Fruit fly (Drosophila melanogaster) whole organism, embryonic: Measurements from ENCODE around the gene Naa80.

Experiments used
- Asciz ChIP-seq: fragments of 200-800 bp; sonication (Bioruptor generic); optimal IDR thresholded peaks from 2 replicates; lab custom pipeline; 2017; ENCODE audit warnings: missing biosample characterization, mild to moderate bottlenecking, missing genetic modification characterization, missing genetic modification reagents
- B-H2 ChIP-seq: fragments of 200-800 bp; sonication (Bioruptor generic); optimal IDR thresholded peaks from 2 replicates; lab custom pipeline; 2018; ENCODE audit warnings: missing biosample characterization, mild to moderate bottlenecking, missing genetic modification characterization
- CG10209 ChIP-seq: fragments of 200-800 bp; sonication (Bioruptor generic); optimal IDR thresholded peaks from 3 replicates; lab custom pipeline; 2017; ENCODE audit warnings: missing biosample characterization, mild to moderate bottlenecking, missing genetic modification characterization, missing genetic modification reagents
- CG10543 ChIP-seq: fragments of 200-800 bp; sonication (Bioruptor generic); optimal IDR thresholded peaks from 3 replicates; lab custom pipeline; 2017; ENCODE audit warnings: missing biosample characterization, mild to moderate bottlenecking, missing genetic modification characterization, moderate library complexity
- CG10654 ChIP-seq: fragments of 200-800 bp; sonication (Bioruptor generic); optimal IDR thresholded peaks from 2 replicates; lab custom pipeline; 2016; ENCODE audit warnings: missing biosample characterization, missing genetic modification characterization
- CG11560 ChIP-seq: fragments of 200-800 bp; sonication (Bioruptor generic); IDR thresholded peaks from 3 replicates; pipeline ENCODE4 v1.3.6; 2022; ENCODE audit warnings: missing biosample characterization, missing genetic modification characterization
- CG12942 ChIP-seq: fragments of 200-800 bp; sonication (Bioruptor generic); optimal IDR thresholded peaks from 3 replicates; lab custom pipeline; 2016; ENCODE audit warnings: missing biosample characterization, missing genetic modification characterization
- CG14667 ChIP-seq: fragments of 200-800 bp; sonication (Bioruptor generic); IDR thresholded peaks from 2 replicates; pipeline ENCODE4 v1.3.6; 2022; ENCODE audit warnings: missing biosample characterization, missing genetic modification characterization
- CG14965 ChIP-seq: fragments of 200-800 bp; sonication (Bioruptor generic); optimal IDR thresholded peaks from 2 replicates; lab custom pipeline; 2016; ENCODE audit warnings: missing biosample characterization, missing genetic modification characterization, borderline replicate concordance
- CG15011 ChIP-seq: fragments of 200-800 bp; sonication (Bioruptor generic); optimal IDR thresholded peaks from 3 replicates; lab custom pipeline; 2018; ENCODE audit warnings: missing biosample characterization, mild to moderate bottlenecking, missing genetic modification characterization
- CG15269 ChIP-seq: fragments of 200-800 bp; sonication (Bioruptor generic); optimal IDR thresholded peaks from 2 replicates; lab custom pipeline; 2018; ENCODE audit warnings: missing biosample characterization, mild to moderate bottlenecking, missing genetic modification characterization, moderate library complexity
- CG15479 ChIP-seq: fragments of 200-800 bp; sonication (Bioruptor generic); optimal IDR thresholded peaks from 3 replicates; lab custom pipeline; 2019; ENCODE audit warnings: missing biosample characterization, mild to moderate bottlenecking, missing genetic modification characterization, moderate library complexity
- CG1647 ChIP-seq: fragments of 200-800 bp; sonication (Bioruptor generic); optimal IDR thresholded peaks from 3 replicates; lab custom pipeline; 2016; ENCODE audit warnings: missing biosample characterization, missing genetic modification characterization
- CG16813 ChIP-seq: fragments of 200-800 bp; sonication (Bioruptor generic); IDR thresholded peaks from 3 replicates; pipeline ENCODE4 v1.3.6; 2022; ENCODE audit warnings: missing biosample characterization, missing genetic modification characterization; ENCODE audit not compliant: partially characterized antibody
- CG2116 ChIP-seq: fragments of 200-800 bp; sonication (Bioruptor generic); optimal IDR thresholded peaks from 3 replicates; lab custom pipeline; 2018; ENCODE audit warnings: missing biosample characterization, mild to moderate bottlenecking, missing genetic modification characterization
- CG2889 ChIP-seq: fragments of 200-800 bp; sonication (Bioruptor generic); IDR thresholded peaks from 3 replicates; pipeline ENCODE4 v1.3.6; 2022; ENCODE audit warnings: missing biosample characterization, missing genetic modification characterization
- CG3065 ChIP-seq: fragments of 200-800 bp; sonication (Bioruptor generic); optimal IDR thresholded peaks from 2 replicates; lab custom pipeline; 2016; ENCODE audit warnings: missing biosample characterization, missing genetic modification characterization
- CG3995 ChIP-seq: fragments of 200-800 bp; sonication (Bioruptor generic); optimal IDR thresholded peaks from 3 replicates; lab custom pipeline; 2016; ENCODE audit warnings: missing biosample characterization, missing genetic modification characterization
- CG4617 ChIP-seq: fragments of 200-800 bp; sonication (Bioruptor generic); optimal IDR thresholded peaks from 3 replicates; lab custom pipeline; 2016; ENCODE audit warnings: missing biosample characterization, missing genetic modification characterization, borderline replicate concordance
- CG4854 ChIP-seq: fragments of 200-800 bp; sonication (Bioruptor generic); optimal IDR thresholded peaks from 2 replicates; lab custom pipeline; 2016; ENCODE audit warnings: missing biosample characterization, missing genetic modification characterization, inconsistent platforms
- CG6175 ChIP-seq: fragments of 200-800 bp; sonication (Bioruptor generic); IDR thresholded peaks from 3 replicates; pipeline ENCODE4 v1.3.6; 2022; ENCODE audit warnings: missing biosample characterization, missing genetic modification characterization
- CG6254 ChIP-seq: fragments of 200-800 bp; sonication (Bioruptor generic); optimal IDR thresholded peaks from 3 replicates; lab custom pipeline; 2017; ENCODE audit warnings: mild to moderate bottlenecking, missing biosample characterization, missing genetic modification reagents, missing genetic modification characterization
- CG6272 ChIP-seq: fragments of 200-800 bp; sonication (Bioruptor generic); IDR thresholded peaks from 2 replicates; pipeline ENCODE4 v1.3.6; 2022; ENCODE audit warnings: missing biosample characterization, missing genetic modification characterization
- CG6654 ChIP-seq: fragments of 200-800 bp; sonication (Bioruptor generic); optimal IDR thresholded peaks from 2 replicates; lab custom pipeline; 2017; ENCODE audit warnings: missing biosample characterization, mild to moderate bottlenecking, missing genetic modification characterization
- CG8290 ChIP-seq, 3 experiments: fragments of 200-800 bp; sonication (Bioruptor generic); optimal IDR thresholded peaks; 2 replicates each; lab custom pipeline; 2016 to 2019; ENCODE audit warnings: missing biosample characterization in 3 of 3, missing genetic modification characterization in 3 of 3, mild to moderate bottlenecking in 2 of 3, moderate library complexity in 1 of 3
- CG9932 ChIP-seq: fragments of 200-800 bp; sonication (Bioruptor generic); IDR thresholded peaks from 2 replicates; pipeline ENCODE4 v1.3.6; 2022; ENCODE audit warnings: missing biosample characterization, missing genetic modification characterization
- CHES-1-like ChIP-seq: fragments of 200-800 bp; sonication (Bioruptor generic); optimal IDR thresholded peaks from 2 replicates; lab custom pipeline; 2016; ENCODE audit warnings: missing biosample characterization, missing genetic modification characterization
- CkIIα-i1 ChIP-seq: fragments of 200-800 bp; sonication (Bioruptor generic); IDR thresholded peaks from 2 replicates; pipeline ENCODE4 v1.3.6; 2022; ENCODE audit warnings: missing biosample characterization, missing genetic modification characterization
- Mes4 ChIP-seq: fragments of 200-800 bp; sonication (Bioruptor generic); optimal IDR thresholded peaks from 2 replicates; lab custom pipeline; 2016; ENCODE audit warnings: missing biosample characterization, missing genetic modification characterization
- Mrtf ChIP-seq: fragments of 200-800 bp; sonication (Bioruptor generic); IDR thresholded peaks from 3 replicates; pipeline ENCODE4 v1.3.6; 2022; ENCODE audit warnings: missing biosample characterization, missing genetic modification characterization
- Sin3A ChIP-seq: fragments of >200 bp; optimal IDR thresholded peaks from 2 replicates; lab custom pipeline; 2018
- Tbp ChIP-seq: fragments of >200 bp; optimal IDR thresholded peaks from 2 replicates; lab custom pipeline; 2018; ENCODE audit warnings: missing biosample characterization, missing genetic modification characterization
- ac ChIP-seq: fragments of 200-800 bp; sonication (Bioruptor generic); optimal IDR thresholded peaks from 3 replicates; lab custom pipeline; 2017; ENCODE audit warnings: missing biosample characterization, mild to moderate bottlenecking, missing genetic modification characterization
- ato ChIP-seq: fragments of 200-800 bp; sonication (Bioruptor generic); IDR thresholded peaks from 2 replicates; pipeline ENCODE4 v1.3.6; 2022; ENCODE audit warnings: missing biosample characterization, missing genetic modification characterization; ENCODE audit not compliant: partially characterized antibody
- bowl ChIP-seq: fragments of 200-800 bp; sonication (Bioruptor generic); IDR thresholded peaks from 2 replicates; pipeline ENCODE4 v1.3.6; 2022; ENCODE audit warnings: missing biosample characterization, missing genetic modification characterization
- cato ChIP-seq: fragments of 200-800 bp; sonication (Bioruptor generic); optimal IDR thresholded peaks from 2 replicates; lab custom pipeline; 2016; ENCODE audit warnings: missing biosample characterization, missing genetic modification characterization, borderline replicate concordance
- chinmo ChIP-seq: fragments of 200-800 bp; sonication (Bioruptor generic); IDR thresholded peaks from 4 replicates; pipeline ENCODE4 v1.3.6; 2022; ENCODE audit warnings: missing biosample characterization, missing genetic modification characterization; ENCODE audit not compliant: partially characterized antibody
- chn ChIP-seq: fragments of 200-800 bp; sonication (Bioruptor generic); optimal IDR thresholded peaks from 2 replicates; lab custom pipeline; 2016; ENCODE audit warnings: missing biosample characterization, missing genetic modification characterization
- dm ChIP-seq: fragments of 200-800 bp; sonication (Bioruptor generic); optimal IDR thresholded peaks from 3 replicates; lab custom pipeline; 2016; ENCODE audit warnings: missing biosample characterization, missing genetic modification characterization
- gfzf ChIP-seq: fragments of 200-800 bp; sonication (Bioruptor generic); optimal IDR thresholded peaks from 2 replicates; lab custom pipeline; 2016; ENCODE audit warnings: missing biosample characterization, mild to moderate bottlenecking, missing genetic modification characterization, moderate library complexity
- gsb-n ChIP-seq: fragments of 200-800 bp; sonication (Bioruptor generic); optimal IDR thresholded peaks from 3 replicates; lab custom pipeline; 2018; ENCODE audit warnings: missing biosample characterization, mild to moderate bottlenecking, missing genetic modification characterization
- h ChIP-seq: fragments of >200 bp; optimal IDR thresholded peaks from 2 replicates; lab custom pipeline; 2017
- hb ChIP-seq: fragments of 200-800 bp; sonication (Bioruptor generic); IDR thresholded peaks from 3 replicates; pipeline ENCODE4 v1.3.6; 2022; ENCODE audit warnings: missing biosample characterization, missing genetic modification characterization; ENCODE audit not compliant: partially characterized antibody
- jing ChIP-seq: fragments of 200-800 bp; sonication (Bioruptor generic); optimal IDR thresholded peaks from 2 replicates; lab custom pipeline; 2018; ENCODE audit warnings: missing biosample characterization, mild to moderate bottlenecking, missing genetic modification characterization
- knrl ChIP-seq: fragments of 200-800 bp; sonication (Bioruptor generic); IDR thresholded peaks from 3 replicates; pipeline ENCODE4 v1.3.6; 2022; ENCODE audit warnings: missing biosample characterization, missing genetic modification characterization; ENCODE audit not compliant: partially characterized antibody
- lmd ChIP-seq: fragments of 200-800 bp; sonication (Bioruptor generic); IDR thresholded peaks from 2 replicates; pipeline ENCODE4 v1.3.6; 2022; ENCODE audit warnings: missing biosample characterization, missing genetic modification characterization
- org-1 ChIP-seq: fragments of 200-800 bp; sonication (Bioruptor generic); optimal IDR thresholded peaks from 2 replicates; lab custom pipeline; 2017; ENCODE audit warnings: missing biosample characterization, missing genetic modification characterization
- sc ChIP-seq, 3 experiments: fragments of >200 bp in 2 of 3; fragments of 200-800 bp in 1 of 3; sonication (Bioruptor generic) in 1 of 3; optimal IDR thresholded peaks; 2 replicates in 2 of 3; 3 replicates in 1 of 3; lab custom pipeline; 2017; ENCODE audit warnings: mild to moderate bottlenecking in 1 of 3, missing biosample characterization in 1 of 3, missing genetic modification characterization in 1 of 3, missing genetic modification reagents in 1 of 3
- zf30C ChIP-seq: fragments of 200-800 bp; sonication (Bioruptor generic); optimal IDR thresholded peaks from 3 replicates; lab custom pipeline; 2018; ENCODE audit warnings: missing biosample characterization, mild to moderate bottlenecking, missing genetic modification characterization

Gene Naa80

DNA sequence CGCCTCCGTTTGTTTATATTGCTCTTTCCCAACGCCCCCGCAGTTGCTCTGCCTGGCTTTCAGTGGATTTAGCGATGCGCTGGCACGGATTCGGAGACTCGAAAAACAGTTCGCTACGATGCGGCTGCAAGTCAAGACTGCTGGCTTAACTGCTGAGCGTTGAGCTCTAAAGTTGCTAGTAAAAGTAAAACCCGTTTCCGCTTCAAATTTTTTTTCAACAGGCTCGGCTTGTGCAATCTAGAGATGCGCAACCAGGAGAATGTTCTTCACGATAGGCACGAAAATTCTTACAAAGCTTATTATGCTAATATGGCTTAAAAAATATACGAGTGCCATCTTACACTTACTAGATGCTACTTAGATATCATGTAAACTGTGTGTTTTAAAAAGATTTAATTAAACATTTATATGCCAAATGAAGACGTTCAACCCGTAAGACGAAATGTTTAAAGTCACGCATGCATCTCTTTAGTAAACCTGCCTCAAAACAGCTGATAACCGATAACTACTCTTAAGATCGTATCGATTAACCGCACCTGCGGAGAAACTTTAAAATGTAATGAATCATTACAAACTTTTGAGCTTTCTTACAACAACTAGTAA lies 20.3 kb upstream of the Naa80 start, which contains the start of gene CG12948 (continued):
- TF ChIP-seq CG16813 (GFP tag; lab: Robert Waterston, UW) = peak; percentile 89
- no peak for TF ChIP-seq CG12942 (GFP tag; lab: Kevin White, UChicago)
- TF ChIP-seq CG6175 (GFP tag; lab: Robert Waterston, UW) = no peak
- peak; percentile 11 for TF ChIP-seq CHES-1-like
- TF ChIP-seq CG3995 (GFP tag; lab: Kevin White, UChicago) = peak; percentile 52
- TF ChIP-seq CG6654 (GFP tag; lab: Kevin White, UChicago) = no peak
- no peak for TF ChIP-seq CG3065 (GFP tag; lab: Kevin White, UChicago)
- no peak for TF ChIP-seq CG15011 (GFP tag; lab: Kevin White, UChicago)
- no peak for TF ChIP-seq Asciz (GFP tag; lab: Kevin White, UChicago)
- no peak for TF ChIP-seq CG14667 (GFP tag; lab: Robert Waterston, UW)
- peak; percentile 45 for TF ChIP-seq lmd (GFP tag; lab: Robert Waterston, UW)
- no peak for TF ChIP-seq sc (optimal IDR thresholded peaks at IDR 0.05; lab: Kevin White, UChicago)
- TF ChIP-seq sc (GFP tag; optimal IDR thresholded peaks at IDR 0.05; lab: Kevin White, UChicago) = no peak
- TF ChIP-seq CG2116 (GFP tag; lab: Kevin White, UChicago) = peak; percentile 57
- TF ChIP-seq knrl (GFP tag; lab: Robert Waterston, UW) = peak; percentile 87; the same call in 2 of the 3 replicates
- no peak for TF ChIP-seq h
- peak; percentile 21 for TF ChIP-seq chn (GFP tag; lab: Kevin White, UChicago)
- TF ChIP-seq CG9932 (GFP tag; lab: Robert Waterston, UW) = peak; percentile 77
- peak; percentile 44; the same call in 1 of the 3 replicates for TF ChIP-seq CG11560
- no peak for TF ChIP-seq bowl
- peak; percentile 55 for TF ChIP-seq Sin3A (lab: Kevin White, UChicago)
- TF ChIP-seq CG15479 = peak; percentile 46
- no peak for TF ChIP-seq CkIIα-i1 (GFP tag; lab: Robert Waterston, UW)
- TF ChIP-seq CG1647 (GFP tag; lab: Kevin White, UChicago) = no peak
- TF ChIP-seq B-H2 (GFP tag; lab: Kevin White, UChicago) = peak; percentile 66
- TF ChIP-seq Mes4 (GFP tag; lab: Kevin White, UChicago) = no peak
- TF ChIP-seq ac = no peak
- TF ChIP-seq ato = peak; percentile 63; the same call in 1 of the 2 replicates
- TF ChIP-seq CG10654 (GFP tag; lab: Kevin White, UChicago) = no peak
- no peak for TF ChIP-seq CG10209 (GFP tag; lab: Kevin White, UChicago)
- no peak for TF ChIP-seq gsb-n (tag; lab: Kevin White, UChicago)
- TF ChIP-seq CG6254 (GFP tag; lab: Kevin White, UChicago) = no peak
- no peak for TF ChIP-seq CG2889
- peak; percentile 22 for TF ChIP-seq dm (GFP tag; lab: Kevin White, UChicago)
- TF ChIP-seq CG4854 (GFP tag; lab: Kevin White, UChicago) = peak; percentile 9
- TF ChIP-seq org-1 (GFP tag; lab: Kevin White, UChicago) = no peak
- TF ChIP-seq CG4617 = no peak
- TF ChIP-seq Mrtf (GFP tag; lab: Robert Waterston, UW) = no peak
- no peak for TF ChIP-seq jing
- TF ChIP-seq CG6272 = peak; percentile 46; the same call in 1 of the 2 replicates
- no peak for TF ChIP-seq cato
- TF ChIP-seq CG15269 (tag; lab: Kevin White, UChicago) = no peak
- peak; percentile 88 for TF ChIP-seq hb
- TF ChIP-seq gfzf (GFP tag; lab: Kevin White, UChicago) = no peak
- TF ChIP-seq CG14965 = no peak
- TF ChIP-seq Tbp = no peak
- TF ChIP-seq chinmo (GFP tag; lab: Robert Waterston, UW) = peak; percentile 90
- TF ChIP-seq CG8290 (GFP tag; optimal IDR thresholded peaks at IDR 0.05; lab: Kevin White, UChicago) = peak; percentile 8
- TF ChIP-seq CG8290 (tag; optimal IDR thresholded peaks at IDR 0.05; lab: Kevin White, UChicago) = no peak
- TF ChIP-seq CG10543 (GFP tag; lab: Kevin White, UChicago) = peak; percentile 62
- TF ChIP-seq zf30C (GFP tag; lab: Kevin White, UChicago) = no peak
